Worm (Caenorhabditis elegans) whole organism, late embryonic: Measurements from ENCODE around the gene F23A7.4.
"Not testable (repeated sequence)": the region's sequence is repeated elsewhere in the genome, so short reads cannot be mapped to it uniquely, and the experiment has no call there.

Source experiments
- K09A11.1 ChIP-seq: sonication (generic microtip); optimal IDR thresholded peaks from 2 replicates; lab custom pipeline; 2017; ENCODE audit warnings: antibody characterized with exemption, mild to moderate bottlenecking, missing genetic modification characterization, missing compliant biosample characterization; ENCODE audit not compliant: insufficient read depth
- T23F11.4 ChIP-seq: fragments of 200-800 bp; sonication (Bioruptor generic); optimal IDR thresholded peaks from 2 replicates; lab custom pipeline; 2018; ENCODE audit warnings: mild to moderate bottlenecking, missing genetic modification characterization, missing compliant biosample characterization
- Y22D7AL.16 ChIP-seq: sonication (generic microtip); optimal IDR thresholded peaks from 2 replicates; lab custom pipeline; 2016; ENCODE audit warnings: missing genetic modification characterization, missing compliant biosample characterization
- ahr-1 ChIP-seq: sonication (generic microtip); optimal IDR thresholded peaks from 2 replicates; lab custom pipeline; 2016; ENCODE audit warnings: missing genetic modification characterization, missing compliant biosample characterization
- ama-1 ChIP-seq: fragments of 150-350 bp; optimal IDR thresholded peaks from 2 replicates; lab custom pipeline; 2014
- ceh-18 ChIP-seq: sonication (generic microtip); optimal IDR thresholded peaks from 2 replicates; lab custom pipeline; 2016; ENCODE audit warnings: missing genetic modification characterization, missing compliant biosample characterization
- ceh-19 ChIP-seq: fragments of 200-800 bp; sonication (Bioruptor generic); optimal IDR thresholded peaks from 2 replicates; lab custom pipeline; 2018; ENCODE audit warnings: mild to moderate bottlenecking, missing genetic modification characterization, missing compliant biosample characterization
- ceh-22 ChIP-seq: sonication (generic microtip); optimal IDR thresholded peaks from 2 replicates; lab custom pipeline; 2017; ENCODE audit warnings: missing biosample characterization, missing genetic modification characterization
- ceh-24 ChIP-seq: sonication (generic microtip); optimal IDR thresholded peaks from 2 replicates; lab custom pipeline; 2016; ENCODE audit warnings: mild to moderate bottlenecking, missing genetic modification characterization, missing compliant biosample characterization
- ceh-31 ChIP-seq: sonication (generic microtip); optimal IDR thresholded peaks from 2 replicates; lab custom pipeline; 2016; ENCODE audit warnings: missing genetic modification characterization, missing compliant biosample characterization
- ceh-6 ChIP-seq: fragments of 200-800 bp; sonication (Bioruptor generic); optimal IDR thresholded peaks from 2 replicates; lab custom pipeline; 2018; ENCODE audit warnings: mild to moderate bottlenecking, missing genetic modification characterization, missing compliant biosample characterization
- ceh-9 ChIP-seq: sonication (generic microtip); optimal IDR thresholded peaks from 2 replicates; lab custom pipeline; 2016; ENCODE audit warnings: mild to moderate bottlenecking, missing genetic modification characterization, inconsistent platforms, missing compliant biosample characterization
- elt-2 ChIP-seq: sonication (generic microtip); optimal IDR thresholded peaks from 2 replicates; lab custom pipeline; 2016; ENCODE audit warnings: missing genetic modification reagents, missing genetic modification characterization, missing compliant biosample characterization
- elt-4 ChIP-seq: sonication (generic microtip); optimal IDR thresholded peaks from 2 replicates; lab custom pipeline; 2016; ENCODE audit warnings: missing genetic modification characterization, missing compliant biosample characterization
- fkh-10 ChIP-seq: fragments of 150-350 bp; optimal IDR thresholded peaks from 2 replicates; lab custom pipeline; 2014; ENCODE audit warnings: missing biosample characterization, missing genetic modification reagents, missing genetic modification characterization
- fkh-6 ChIP-seq: sonication (generic microtip); optimal IDR thresholded peaks from 2 replicates; lab custom pipeline; 2016; ENCODE audit warnings: missing genetic modification characterization, missing compliant biosample characterization
- hlh-15 ChIP-seq: sonication (generic microtip); optimal IDR thresholded peaks from 2 replicates; lab custom pipeline; 2016; ENCODE audit warnings: missing genetic modification characterization, missing compliant biosample characterization
- hlh-6 ChIP-seq: sonication (generic microtip); optimal IDR thresholded peaks from 2 replicates; lab custom pipeline; 2016; ENCODE audit warnings: missing genotype, missing genetic modification characterization, missing compliant biosample characterization
- hlh-8 ChIP-seq: sonication (generic microtip); optimal IDR thresholded peaks from 2 replicates; lab custom pipeline; 2016; ENCODE audit warnings: missing genotype, missing genetic modification characterization, missing compliant biosample characterization
- lim-6 ChIP-seq: sonication (generic microtip); optimal IDR thresholded peaks from 2 replicates; lab custom pipeline; 2016; ENCODE audit warnings: missing genetic modification characterization, missing compliant biosample characterization
- madf-2 ChIP-seq: sonication (generic microtip); optimal IDR thresholded peaks from 2 replicates; lab custom pipeline; 2017; ENCODE audit warnings: missing genetic modification characterization, missing compliant biosample characterization
- nhr-11 ChIP-seq: fragments of 150-350 bp; optimal IDR thresholded peaks from 2 replicates; lab custom pipeline; 2014; ENCODE audit warnings: missing biosample characterization, missing genetic modification characterization
- nhr-232 ChIP-seq: sonication (generic microtip); optimal IDR thresholded peaks from 2 replicates; lab custom pipeline; 2016; ENCODE audit warnings: missing genetic modification characterization, missing compliant biosample characterization
- npax-4 ChIP-seq: sonication (generic microtip); optimal IDR thresholded peaks from 2 replicates; lab custom pipeline; 2016; ENCODE audit warnings: missing genetic modification characterization, missing compliant biosample characterization
- odd-2 ChIP-seq: sonication (generic microtip); optimal IDR thresholded peaks from 2 replicates; lab custom pipeline; 2017; ENCODE audit warnings: antibody characterized with exemption, mild to moderate bottlenecking, missing genetic modification characterization, missing compliant biosample characterization
- pag-3 ChIP-seq: sonication (generic microtip); optimal IDR thresholded peaks from 2 replicates; lab custom pipeline; 2016; ENCODE audit warnings: missing compliant biosample characterization, missing genetic modification characterization, borderline replicate concordance
- pat-9 ChIP-seq: fragments of 200-800 bp; sonication (Bioruptor generic); optimal IDR thresholded peaks from 2 replicates; lab custom pipeline; 2018; ENCODE audit warnings: mild to moderate bottlenecking, missing genetic modification characterization, moderate library complexity, missing compliant biosample characterization
- pha-4 ChIP-seq: fragments of 150-350 bp; optimal IDR thresholded peaks from 2 replicates; lab custom pipeline; 2018; ENCODE audit warnings: missing biosample characterization, missing genetic modification reagents, missing genetic modification characterization
- pqm-1 ChIP-seq: sonication (generic microtip); optimal IDR thresholded peaks from 2 replicates; lab custom pipeline; 2016; ENCODE audit warnings: missing genetic modification characterization, missing compliant biosample characterization
- ref-2 ChIP-seq: sonication (generic microtip); optimal IDR thresholded peaks from 2 replicates; lab custom pipeline; 2016; ENCODE audit warnings: missing genetic modification characterization, missing compliant biosample characterization
- rnt-1 ChIP-seq: sonication (generic microtip); optimal IDR thresholded peaks from 2 replicates; lab custom pipeline; 2016; ENCODE audit warnings: missing genetic modification characterization, missing compliant biosample characterization
- tbx-7 ChIP-seq: sonication (generic microtip); optimal IDR thresholded peaks from 2 replicates; lab custom pipeline; 2016; ENCODE audit warnings: missing genotype, missing genetic modification characterization, missing compliant biosample characterization
- unc-42 ChIP-seq: sonication (generic microtip); optimal IDR thresholded peaks from 2 replicates; lab custom pipeline; 2016; ENCODE audit warnings: missing genotype, missing genetic modification characterization, missing compliant biosample characterization
- unc-86 ChIP-seq: sonication (generic microtip); optimal IDR thresholded peaks from 2 replicates; lab custom pipeline; 2016; ENCODE audit warnings: missing genetic modification characterization, missing compliant biosample characterization

The F23A7.4 gene

DNA sequence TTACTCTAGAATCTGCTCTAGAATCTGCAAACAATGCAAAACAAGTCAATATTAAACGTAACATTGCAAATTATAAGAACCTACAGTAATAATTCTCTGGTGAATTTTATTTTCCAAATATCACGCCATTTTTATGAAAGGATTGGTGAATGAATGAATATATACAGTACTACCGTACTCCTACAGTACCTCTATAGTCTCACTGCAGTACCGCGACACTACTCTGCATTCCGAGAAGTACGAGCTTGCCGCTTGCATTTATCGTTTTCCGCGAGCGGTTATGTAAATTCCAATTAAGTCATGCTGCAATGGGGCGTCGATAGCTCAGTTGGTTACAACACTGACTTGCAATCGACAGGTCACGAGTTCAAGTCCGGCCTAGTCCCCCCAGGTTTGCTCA is at the start of gene F23A7.4:
F23A7.4 (plus strand) TSS at position 301 of the 400 bp plus-strand sequence.
- not testable (repeated sequence) for TF ChIP-seq hlh-15 (tag; lab: Kevin White, UChicago); hlh-6; nhr-232

DNA sequence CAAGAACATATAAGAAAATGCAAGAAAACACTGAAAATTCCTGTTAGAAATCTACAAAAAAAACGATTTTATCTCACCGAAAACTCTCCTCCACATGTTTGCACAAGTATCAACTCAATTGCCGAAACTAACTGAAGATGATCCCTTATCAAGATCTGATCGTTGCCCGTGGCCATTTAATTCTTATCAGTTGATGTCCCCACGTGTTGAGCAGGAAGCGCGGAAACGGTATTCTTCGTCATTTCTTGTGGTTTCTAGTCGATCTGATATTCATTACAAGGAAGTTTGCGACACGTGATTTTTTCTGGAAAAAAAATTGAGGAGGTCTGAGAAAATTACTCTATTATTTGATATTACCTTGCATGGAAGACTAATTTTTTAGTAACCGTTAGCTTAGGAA is 49.0 kb upstream of the F23A7.4 start, which contains the start of gene F09C8.1:
F09C8.1 (minus strand) TSS at position 123 of the 400 bp plus-strand sequence.
- TF ChIP-seq pqm-1 (tag; lab: Kevin White, UChicago) (no peak), unc-42 (tag; lab: Kevin White, UChicago) (no peak), elt-2 (tag; lab: Kevin White, UChicago) (peak; percentile 41)

DNA sequence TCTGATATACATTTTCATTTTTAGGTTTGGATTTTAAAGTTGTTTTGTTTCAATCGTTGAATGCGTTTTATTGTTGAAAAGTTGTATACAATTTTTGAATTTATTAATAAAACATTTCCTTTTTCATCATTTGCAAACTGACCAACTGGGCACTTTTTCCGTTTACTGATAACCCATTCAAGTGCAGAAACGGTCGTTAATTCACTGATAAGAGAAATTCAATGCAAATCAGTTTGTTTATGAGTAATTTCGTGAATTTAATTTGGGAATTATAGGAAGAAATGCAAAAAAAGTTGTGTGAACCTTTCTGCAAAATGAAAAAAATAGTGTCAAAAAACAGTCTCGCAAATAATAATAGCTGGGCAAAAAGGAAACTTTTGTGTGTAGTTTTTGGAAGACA is 45.9 kb upstream of the F23A7.4 start:
- TF ChIP-seq madf-2 (tag; lab: Kevin White, UChicago) (no peak), elt-2 (tag; lab: Kevin White, UChicago) (peak; percentile 70)

DNA sequence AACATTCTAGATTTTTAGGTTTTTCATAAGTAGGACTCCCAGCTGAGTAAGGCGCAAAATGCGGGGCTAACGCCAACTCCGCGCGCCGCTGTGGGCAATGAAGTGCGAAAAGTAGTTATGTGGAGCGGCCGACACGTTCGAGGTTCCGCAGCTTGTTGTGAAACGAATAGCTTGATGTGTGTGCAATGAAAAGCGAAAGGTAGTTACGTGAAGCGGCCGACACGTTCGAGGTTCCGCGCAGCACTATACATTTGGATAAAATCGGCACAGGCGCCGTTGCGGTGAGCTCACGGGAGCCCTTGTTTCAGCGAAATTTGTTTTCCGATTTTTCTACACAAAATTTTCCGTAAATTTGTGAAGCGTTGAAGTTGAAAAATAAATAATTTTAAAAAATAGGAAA is 45.4 kb upstream of the F23A7.4 start:
- no peak for TF ChIP-seq pag-3
- no peak for TF ChIP-seq ceh-19 (GFP tag; lab: Kevin White, UChicago)
- no peak for TF ChIP-seq ceh-18 (tag; lab: Kevin White, UChicago)
- TF ChIP-seq rnt-1 (tag; lab: Kevin White, UChicago) = no peak
- no peak for TF ChIP-seq nhr-232
- TF ChIP-seq K09A11.1 (tag; lab: Kevin White, UChicago) = no peak
- TF ChIP-seq ceh-31 (tag; lab: Kevin White, UChicago) = no peak
- TF ChIP-seq ref-2 (tag; lab: Kevin White, UChicago) = no peak
- no peak for TF ChIP-seq Y22D7AL.16 (tag; lab: Kevin White, UChicago)
- TF ChIP-seq hlh-6 = no peak
- no peak for TF ChIP-seq npax-4 (tag; lab: Kevin White, UChicago)
- no peak for TF ChIP-seq ceh-22 (tag; lab: Kevin White, UChicago)
- TF ChIP-seq tbx-7 (tag; lab: Kevin White, UChicago) = no peak
- no peak for TF ChIP-seq elt-4 (tag; lab: Kevin White, UChicago)
- TF ChIP-seq nhr-11 (tag; lab: Kevin White, UChicago) = no peak
- TF ChIP-seq hlh-8 = no peak
- TF ChIP-seq unc-42 (tag; lab: Kevin White, UChicago) = no peak
- TF ChIP-seq T23F11.4 (GFP tag; lab: Kevin White, UChicago) = no peak
- TF ChIP-seq ceh-9 (tag; lab: Kevin White, UChicago) = no peak
- no peak for TF ChIP-seq ceh-24 (tag; lab: Kevin White, UChicago)
- TF ChIP-seq, all 69 proteins: peak for 0

DNA sequence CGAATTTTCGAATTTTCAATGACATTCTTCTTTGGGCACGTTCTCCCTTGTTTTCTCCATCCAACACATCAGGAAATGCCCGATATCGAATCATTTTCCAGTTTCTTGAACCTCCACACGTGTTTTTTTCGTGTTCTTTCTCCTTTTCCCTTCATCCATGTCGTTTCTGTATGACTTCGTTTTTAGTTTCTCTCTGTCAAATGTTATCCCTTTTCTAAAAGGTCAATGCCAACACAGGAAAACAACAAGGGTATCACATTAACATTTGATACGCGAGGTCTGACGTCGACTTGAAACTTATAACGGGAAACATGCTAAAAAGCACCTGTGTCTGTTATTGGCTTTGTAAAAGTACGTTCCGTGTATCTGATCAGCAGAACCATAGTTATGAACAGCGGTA is 39.5 kb upstream of the F23A7.4 start:
- no peak for TF ChIP-seq unc-86 (tag; lab: Kevin White, UChicago)
- no peak for TF ChIP-seq ama-1 (lab: Kevin White, UChicago)
- no peak for TF ChIP-seq pha-4
- no peak for TF ChIP-seq ceh-6
- no peak for TF ChIP-seq pat-9 (tag; lab: Kevin White, UChicago)
- TF ChIP-seq fkh-6 (tag; lab: Kevin White, UChicago) = no peak
- no peak for TF ChIP-seq K09A11.1 (tag; lab: Kevin White, UChicago)
- TF ChIP-seq pqm-1 (tag; lab: Kevin White, UChicago) = no peak

DNA sequence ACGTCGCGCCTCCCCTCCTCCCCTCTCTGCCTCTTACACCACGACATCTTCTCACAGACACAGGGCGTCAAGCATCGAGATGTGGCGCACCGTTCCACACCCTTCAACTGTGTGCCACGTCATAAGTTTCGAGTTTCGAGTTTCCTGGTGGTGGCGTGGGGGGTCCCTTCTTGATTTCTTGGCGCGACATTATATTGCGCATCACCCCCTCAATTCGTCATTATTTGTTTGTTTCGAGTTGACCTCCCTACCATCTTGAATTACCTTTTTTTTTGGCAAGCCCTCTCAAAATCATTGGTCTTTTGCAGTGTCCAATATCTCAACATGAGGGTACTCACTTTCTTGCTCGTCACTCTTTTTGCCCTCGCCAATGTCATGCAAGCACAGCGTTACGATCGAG is 28.3 kb upstream of the F23A7.4 start, which contains the start of gene nlp-67:
nlp-67 (plus strand) TSS at position 301 of the 400 bp plus-strand sequence.
- no peak for TF ChIP-seq ceh-18 (tag; lab: Kevin White, UChicago)
- TF ChIP-seq odd-2 (tag; lab: Kevin White, UChicago) = no peak
- no peak for TF ChIP-seq lim-6 (tag; lab: Kevin White, UChicago)
- no peak for TF ChIP-seq ref-2 (tag; lab: Kevin White, UChicago)
- TF ChIP-seq unc-86 (tag; lab: Kevin White, UChicago) = no peak
- no peak for TF ChIP-seq madf-2 (tag; lab: Kevin White, UChicago)
- no peak for TF ChIP-seq fkh-10
- no peak for TF ChIP-seq elt-4 (tag; lab: Kevin White, UChicago)
- no peak for TF ChIP-seq elt-2 (tag; lab: Kevin White, UChicago)
- no peak for TF ChIP-seq ahr-1 (tag; lab: Kevin White, UChicago)
